Fruit fly (Drosophila melanogaster): ENCODE results near the gene Tsc1.
A peak's percentile ranks its signal among the peaks of the same experiment; 100 is the strongest.

DNA sequence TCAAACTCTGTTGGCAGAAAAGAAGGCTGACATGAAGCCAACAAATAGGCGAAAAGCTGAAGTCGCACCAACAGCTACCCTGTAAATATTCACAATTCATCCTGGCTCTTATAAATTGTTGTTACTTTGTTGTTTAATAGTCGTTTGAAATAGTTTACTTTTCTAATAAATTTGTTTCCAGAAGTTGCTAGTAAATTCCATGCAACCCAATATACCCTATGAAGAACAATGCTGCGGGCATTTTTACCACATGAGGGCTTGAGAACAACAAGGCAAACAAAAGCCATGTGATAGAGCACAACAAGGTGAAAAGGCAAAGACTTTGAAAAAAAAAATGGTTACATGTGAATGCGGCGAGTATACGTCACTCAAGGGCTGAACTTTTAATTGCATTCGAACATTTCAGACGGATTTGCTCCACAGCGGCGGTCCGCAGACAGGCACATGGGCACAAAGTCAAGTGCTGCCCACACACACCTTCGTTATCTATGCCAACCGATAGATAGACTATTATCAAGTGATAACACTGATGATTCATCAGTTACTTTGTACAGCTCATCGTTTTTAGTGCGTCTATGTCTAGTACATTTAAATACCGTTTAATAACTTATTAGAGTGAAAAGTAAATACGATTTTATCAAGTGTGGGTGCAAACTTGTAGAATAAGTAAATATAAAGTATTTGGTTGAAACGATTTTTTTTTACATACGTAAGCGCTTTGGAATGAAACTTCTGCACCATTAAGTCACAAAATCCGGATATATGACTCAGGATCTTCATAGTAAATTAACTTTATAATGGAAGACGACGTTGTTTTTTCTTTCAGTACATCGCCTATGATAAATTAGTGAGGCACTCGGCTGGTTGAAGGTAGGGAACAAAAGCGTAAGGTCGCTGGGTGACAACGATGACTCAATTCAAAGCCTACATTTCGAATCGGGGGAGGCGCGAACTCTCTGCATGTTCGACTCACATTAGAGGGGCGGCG is 30.8 kb upstream of the Tsc1 start:
- peak; percentile 58 for TF ChIP-seq Sox102F (GFP tag; optimal IDR thresholded peaks at IDR 0.05)
- TF ChIP-seq Hr39 (GFP tag; optimal IDR thresholded peaks at IDR 0.05): peak; percentile 87
- peak; percentile 52 for TF ChIP-seq Eip75B (GFP tag; optimal IDR thresholded peaks at IDR 0.05)
- TF ChIP-seq CG10669 (GFP tag; optimal IDR thresholded peaks at IDR 0.05): peak; percentile 48

Measured in whole organism, prepupa.